Worm (Caenorhabditis elegans): Measurements from ENCODE around the gene tag-297.

- no peak for TF ChIP-seq ama-1 (optimal IDR thresholded peaks at IDR 0.05)
- no peak for TF ChIP-seq scrt-1 (GFP tag; IDR thresholded peaks at IDR 0.05)
- TF ChIP-seq tbx-37 (GFP tag; conservative IDR thresholded peaks at IDR 0.05): no peak
- TF ChIP-seq pes-1 (GFP tag; IDR thresholded peaks at IDR 0.05): no peak
- TF ChIP-seq hnd-1 (tag; optimal IDR thresholded peaks at IDR 0.05): no peak
- TF ChIP-seq flt-1 (GFP tag; IDR thresholded peaks at IDR 0.05): no peak
- no peak for TF ChIP-seq B0310.2 (tag; optimal IDR thresholded peaks at IDR 0.05)
- TF ChIP-seq hmbx-1 (tag; optimal IDR thresholded peaks at IDR 0.05): no peak
These were observed 29.6 kb upstream of the tag-297 start for ce11 chrII:14597788-14598187.
